Fruit fly (Drosophila melanogaster) whole organism, embryonic: Measurements from ENCODE around the gene Vps13D.

Experiments
- Bdp1 ChIP-seq: fragments of 200-800 bp; sonication (Bioruptor generic); optimal IDR thresholded peaks from 3 replicates; lab custom pipeline; 2016; ENCODE audit warnings: missing biosample characterization, missing genetic modification characterization
- CG10565 ChIP-seq: fragments of 200-800 bp; sonication (Bioruptor generic); optimal IDR thresholded peaks from 3 replicates; lab custom pipeline; 2016; ENCODE audit warnings: missing biosample characterization, mild to moderate bottlenecking, missing genetic modification characterization
- CG11093 ChIP-seq: fragments of 200-800 bp; sonication (Bioruptor generic); IDR thresholded peaks from 3 replicates; pipeline ENCODE4 v1.3.6; 2022; ENCODE audit warnings: missing biosample characterization, missing genetic modification characterization
- CG11560 ChIP-seq: fragments of 200-800 bp; sonication (Bioruptor generic); IDR thresholded peaks from 3 replicates; pipeline ENCODE4 v1.3.6; 2022; ENCODE audit warnings: missing biosample characterization, missing genetic modification characterization
- CG12236 ChIP-seq: fragments of 200-800 bp; sonication (Bioruptor generic); optimal IDR thresholded peaks from 2 replicates; lab custom pipeline; 2016; ENCODE audit warnings: missing biosample characterization, missing genetic modification characterization
- CG13775 ChIP-seq: fragments of 200-800 bp; sonication (Bioruptor generic); optimal IDR thresholded peaks from 3 replicates; lab custom pipeline; 2017; ENCODE audit warnings: missing biosample characterization, mild to moderate bottlenecking, missing genetic modification characterization
- CG13894 ChIP-seq: fragments of 200-800 bp; sonication (Bioruptor generic); optimal IDR thresholded peaks from 3 replicates; lab custom pipeline; 2018; ENCODE audit warnings: missing biosample characterization, mild to moderate bottlenecking, missing genetic modification characterization, moderate library complexity
- CG15011 ChIP-seq: fragments of 200-800 bp; sonication (Bioruptor generic); optimal IDR thresholded peaks from 3 replicates; lab custom pipeline; 2018; ENCODE audit warnings: missing biosample characterization, mild to moderate bottlenecking, missing genetic modification characterization
- CG15601 ChIP-seq: fragments of 200-800 bp; sonication (Bioruptor generic); optimal IDR thresholded peaks from 3 replicates; lab custom pipeline; 2019; ENCODE audit warnings: missing biosample characterization, mild to moderate bottlenecking, missing genetic modification characterization, moderate library complexity
- CG15696 ChIP-seq: fragments of 200-800 bp; sonication (Bioruptor generic); optimal IDR thresholded peaks from 2 replicates; lab custom pipeline; 2019; ENCODE audit warnings: missing biosample characterization, mild to moderate bottlenecking, missing genetic modification characterization, moderate library complexity
- CG17385 ChIP-seq: fragments of 200-800 bp; sonication (Bioruptor generic); optimal IDR thresholded peaks from 3 replicates; lab custom pipeline; 2018; ENCODE audit warnings: missing biosample characterization, mild to moderate bottlenecking, missing genetic modification characterization
- CG2116 ChIP-seq: fragments of 200-800 bp; sonication (Bioruptor generic); optimal IDR thresholded peaks from 3 replicates; lab custom pipeline; 2018; ENCODE audit warnings: missing biosample characterization, mild to moderate bottlenecking, missing genetic modification characterization
- CG2712 ChIP-seq: fragments of 200-800 bp; optimal IDR thresholded peaks from 3 replicates; lab custom pipeline; 2019; ENCODE audit warnings: missing biosample characterization, mild to moderate bottlenecking, missing genetic modification characterization, moderate library complexity
- CG31224 ChIP-seq: fragments of 200-800 bp; sonication (Bioruptor generic); IDR thresholded peaks from 2 replicates; pipeline ENCODE4 v1.3.6; 2022; ENCODE audit warnings: missing biosample characterization, missing genetic modification characterization
- CG3407 ChIP-seq: fragments of 200-800 bp; sonication (Bioruptor generic); optimal IDR thresholded peaks from 2 replicates; lab custom pipeline; 2018; ENCODE audit warnings: missing biosample characterization, mild to moderate bottlenecking, missing genetic modification characterization
- CG4617 ChIP-seq: fragments of 200-800 bp; sonication (Bioruptor generic); optimal IDR thresholded peaks from 3 replicates; lab custom pipeline; 2016; ENCODE audit warnings: missing biosample characterization, missing genetic modification characterization, borderline replicate concordance
- CG6683 ChIP-seq: fragments of 200-800 bp; sonication (Bioruptor generic); optimal IDR thresholded peaks from 2 replicates; lab custom pipeline; 2017; ENCODE audit warnings: missing biosample characterization, mild to moderate bottlenecking, missing genetic modification characterization, missing genetic modification reagents
- CG7372 ChIP-seq: fragments of 200-800 bp; sonication (Bioruptor generic); IDR thresholded peaks from 2 replicates; pipeline ENCODE4 v1.3.6; 2022; ENCODE audit warnings: missing biosample characterization, missing genetic modification characterization
- CG7839 ChIP-seq: fragments of 200-800 bp; sonication (Bioruptor generic); optimal IDR thresholded peaks from 3 replicates; lab custom pipeline; 2018; ENCODE audit warnings: missing biosample characterization, mild to moderate bottlenecking, missing genetic modification characterization, moderate library complexity
- CG7928 ChIP-seq: fragments of 200-800 bp; sonication (Bioruptor generic); optimal IDR thresholded peaks from 2 replicates; lab custom pipeline; 2017; ENCODE audit warnings: missing biosample characterization, mild to moderate bottlenecking, missing genetic modification characterization
- CG7987 ChIP-seq: fragments of 200-800 bp; sonication (Bioruptor generic); optimal IDR thresholded peaks from 2 replicates; lab custom pipeline; 2018; ENCODE audit warnings: missing biosample characterization, mild to moderate bottlenecking, missing genetic modification characterization, moderate library complexity
- Dad ChIP-seq: fragments of 200-800 bp; sonication (Bioruptor generic); optimal IDR thresholded peaks from 3 replicates; lab custom pipeline; 2016; ENCODE audit warnings: missing biosample characterization, missing genetic modification characterization
- Fer1 ChIP-seq: fragments of 200-800 bp; sonication (Bioruptor generic); optimal IDR thresholded peaks from 2 replicates; lab custom pipeline; 2017; ENCODE audit warnings: missing biosample characterization, mild to moderate bottlenecking, missing genetic modification characterization
- HHEX ChIP-seq: fragments of 200-800 bp; sonication (Bioruptor generic); optimal IDR thresholded peaks from 3 replicates; lab custom pipeline; 2017; ENCODE audit warnings: missing biosample characterization, mild to moderate bottlenecking, missing genetic modification characterization, missing genetic modification reagents
- HLH3B ChIP-seq: fragments of 200-800 bp; sonication (Bioruptor generic); IDR thresholded peaks from 2 replicates; pipeline ENCODE4 v1.3.6; 2022; ENCODE audit warnings: missing biosample characterization, missing genetic modification characterization
- HLH54F ChIP-seq: fragments of 200-800 bp; sonication (Bioruptor generic); optimal IDR thresholded peaks from 3 replicates; lab custom pipeline; 2016; ENCODE audit warnings: missing biosample characterization, missing genetic modification characterization
- Hr3 ChIP-seq: fragments of 200-800 bp; sonication (Bioruptor generic); optimal IDR thresholded peaks from 3 replicates; lab custom pipeline; 2016; ENCODE audit warnings: missing biosample characterization, missing genetic modification characterization
- Lim3 ChIP-seq: fragments of 200-800 bp; sonication (Bioruptor generic); IDR thresholded peaks from 2 replicates; pipeline ENCODE4 v1.3.6; 2022; ENCODE audit warnings: missing biosample characterization, missing genetic modification characterization
- Lpt ChIP-seq: fragments of >200 bp; optimal IDR thresholded peaks from 2 replicates; lab custom pipeline; 2018; ENCODE audit warnings: missing biosample characterization, missing genetic modification characterization
- MTF-1 ChIP-seq: fragments of 200-800 bp; sonication (Bioruptor generic); optimal IDR thresholded peaks from 2 replicates; lab custom pipeline; 2018; ENCODE audit warnings: missing biosample characterization, mild to moderate bottlenecking, missing genetic modification characterization, borderline replicate concordance
- NC2β ChIP-seq: fragments of 200-800 bp; sonication (Bioruptor generic); optimal IDR thresholded peaks from 2 replicates; lab custom pipeline; 2016; ENCODE audit warnings: missing biosample characterization, missing genetic modification characterization
- Sox102F ChIP-seq: fragments of 200-800 bp; sonication (Bioruptor generic); optimal IDR thresholded peaks from 2 replicates; lab custom pipeline; 2018; ENCODE audit warnings: missing biosample characterization, mild to moderate bottlenecking, missing genetic modification characterization, moderate library complexity
- Taf1 ChIP-seq: fragments of 200-800 bp; sonication (Bioruptor generic); IDR thresholded peaks from 2 replicates; pipeline ENCODE4 v1.3.6; 2022; ENCODE audit warnings: missing biosample characterization, missing genetic modification characterization
- Xbp1 ChIP-seq: fragments of 200-800 bp; sonication (Bioruptor generic); optimal IDR thresholded peaks from 3 replicates; lab custom pipeline; 2016; ENCODE audit warnings: missing biosample characterization, mild to moderate bottlenecking, missing genetic modification characterization
- Xrp1 ChIP-seq: fragments of 200-800 bp; sonication (Bioruptor generic); IDR thresholded peaks from 2 replicates; pipeline ENCODE4 v1.3.6; 2022; ENCODE audit warnings: missing biosample characterization, missing genetic modification characterization
- YL-1 ChIP-seq: fragments of 200-800 bp; sonication (Bioruptor generic); optimal IDR thresholded peaks from 3 replicates; lab custom pipeline; 2017; ENCODE audit warnings: missing biosample characterization, mild to moderate bottlenecking, missing genetic modification characterization
- btn ChIP-seq: fragments of 200-800 bp; sonication (Bioruptor generic); optimal IDR thresholded peaks from 2 replicates; lab custom pipeline; 2016; ENCODE audit warnings: missing biosample characterization, missing genetic modification characterization
- chinmo ChIP-seq: fragments of 200-800 bp; sonication (Bioruptor generic); IDR thresholded peaks from 4 replicates; pipeline ENCODE4 v1.3.6; 2022; ENCODE audit warnings: missing biosample characterization, missing genetic modification characterization; ENCODE audit not compliant: partially characterized antibody
- crol ChIP-seq: fragments of 200-800 bp; sonication (Bioruptor generic); IDR thresholded peaks from 2 replicates; pipeline ENCODE4 v1.3.6; 2022; ENCODE audit warnings: missing biosample characterization, missing genetic modification characterization
- fd3F ChIP-seq: fragments of 200-800 bp; sonication (Bioruptor generic); optimal IDR thresholded peaks from 2 replicates; lab custom pipeline; 2018; ENCODE audit warnings: missing biosample characterization, mild to moderate bottlenecking, missing genetic modification characterization, moderate library complexity
- grau ChIP-seq: fragments of 200-800 bp; optimal IDR thresholded peaks from 3 replicates; lab custom pipeline; 2019; ENCODE audit warnings: missing biosample characterization, mild to moderate bottlenecking, missing genetic modification characterization, moderate library complexity
- gsb-n ChIP-seq: fragments of 200-800 bp; sonication (Bioruptor generic); optimal IDR thresholded peaks from 3 replicates; lab custom pipeline; 2018; ENCODE audit warnings: missing biosample characterization, mild to moderate bottlenecking, missing genetic modification characterization
- kay ChIP-seq: fragments of 200-800 bp; sonication (Bioruptor generic); optimal IDR thresholded peaks from 2 replicates; lab custom pipeline; 2016; ENCODE audit warnings: missing biosample characterization, missing genetic modification characterization
- klu ChIP-seq: fragments of 200-800 bp; sonication (Bioruptor generic); IDR thresholded peaks from 2 replicates; pipeline ENCODE4 v1.3.6; 2022; ENCODE audit warnings: missing biosample characterization, missing genetic modification characterization
- onecut ChIP-seq: fragments of 200-800 bp; sonication (Bioruptor generic); IDR thresholded peaks from 2 replicates; pipeline ENCODE4 v1.3.6; 2022; ENCODE audit warnings: missing biosample characterization, missing genetic modification characterization
- org-1 ChIP-seq: fragments of 200-800 bp; sonication (Bioruptor generic); optimal IDR thresholded peaks from 2 replicates; lab custom pipeline; 2017; ENCODE audit warnings: missing biosample characterization, missing genetic modification characterization
- peb ChIP-seq: fragments of 200-800 bp; sonication (Bioruptor generic); IDR thresholded peaks from 2 replicates; pipeline ENCODE4 v1.3.6; 2022; ENCODE audit warnings: missing biosample characterization, missing genetic modification characterization
- psq ChIP-seq: fragments of 200-800 bp; sonication (Bioruptor generic); optimal IDR thresholded peaks from 2 replicates; lab custom pipeline; 2017; ENCODE audit warnings: missing biosample characterization, missing genetic modification characterization
- pum ChIP-seq: fragments of 200-800 bp; sonication (Bioruptor generic); optimal IDR thresholded peaks from 2 replicates; lab custom pipeline; 2016; ENCODE audit warnings: missing biosample characterization, missing genetic modification characterization
- run ChIP-seq: fragments of 200-800 bp; sonication (Bioruptor generic); optimal IDR thresholded peaks from 3 replicates; lab custom pipeline; 2018; ENCODE audit warnings: missing biosample characterization, mild to moderate bottlenecking, missing genetic modification characterization
- stc ChIP-seq: fragments of 200-800 bp; sonication (Bioruptor generic); IDR thresholded peaks from 2 replicates; pipeline ENCODE4 v1.3.6; 2022; ENCODE audit warnings: missing biosample characterization, missing genetic modification characterization
- wor ChIP-seq: fragments of 200-800 bp; sonication (Bioruptor generic); IDR thresholded peaks from 2 replicates; pipeline ENCODE4 v1.3.6; 2022; ENCODE audit warnings: missing biosample characterization, missing genetic modification characterization

Vps13D gene

DNA sequence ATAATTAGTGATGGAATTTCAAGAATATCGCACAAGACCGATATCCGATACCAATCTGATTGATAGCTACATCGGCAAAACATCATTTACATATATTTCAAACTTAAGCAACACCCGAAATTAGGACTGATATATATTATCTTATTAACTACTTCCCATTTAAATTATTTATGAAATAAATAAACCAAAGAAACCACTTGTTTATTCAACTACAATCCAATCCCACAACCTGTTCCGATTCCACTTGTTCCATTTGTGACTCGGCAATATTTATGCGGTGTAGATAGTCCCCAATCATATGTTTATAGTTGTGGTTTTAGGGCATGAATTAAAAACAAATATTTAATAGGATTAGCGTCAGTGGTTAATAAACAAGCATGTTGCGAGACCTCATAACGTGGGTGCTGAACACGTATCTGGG is at the start of gene Vps13D, which contains the start of gene CG10973:
Vps13D (plus strand) TSS at position 281 of the 421 bp plus-strand sequence.
CG10973 (minus strand) TSS at position 6 of the 421 bp plus-strand sequence.
- TF ChIP-seq CG31224 (GFP tag; lab: Robert Waterston, UW) (no peak), CG2712 (tag; lab: Kevin White, UChicago) (no peak), CG13894 (tag; lab: Kevin White, UChicago) (no peak), CG12236 (GFP tag; lab: Kevin White, UChicago) (peak; percentile 49), YL-1 (GFP tag; lab: Kevin White, UChicago) (peak; percentile 91), onecut (no peak), fd3F (GFP tag; lab: Kevin White, UChicago) (no peak), Hr3 (peak; percentile 39), CG7987 (GFP tag; lab: Kevin White, UChicago) (peak; percentile 91), Taf1 (no peak), Fer1 (GFP tag; lab: Kevin White, UChicago) (no peak), wor (GFP tag; lab: Robert Waterston, UW) (no peak), btn (GFP tag; lab: Kevin White, UChicago) (no peak), HLH3B (GFP tag; lab: Robert Waterston, UW) (no peak; the same call in 1 of the 2 replicates), org-1 (peak; percentile 36), CG10565 (GFP tag; lab: Kevin White, UChicago) (no peak), Dad (GFP tag; lab: Kevin White, UChicago) (no peak), chinmo (GFP tag; lab: Robert Waterston, UW) (no peak; the same call in 2 of the 4 replicates), Lpt (GFP tag; lab: Kevin White, UChicago) (no peak), peb (GFP tag; lab: Robert Waterston, UW) (no peak; the same call in 1 of the 2 replicates), Xbp1 (GFP tag; lab: Kevin White, UChicago) (no peak), pum (no peak), CG2116 (GFP tag; lab: Kevin White, UChicago) (peak; percentile 86), CG15601 (tag; lab: Kevin White, UChicago) (no peak), MTF-1 (GFP tag; lab: Kevin White, UChicago) (peak; percentile 84), psq (GFP tag; lab: Kevin White, UChicago) (no peak), HHEX (GFP tag; lab: Kevin White, UChicago) (no peak), crol (no peak), stc (GFP tag; lab: Robert Waterston, UW) (peak; percentile 42; the same call in 1 of the 2 replicates), NC2β (GFP tag; lab: Kevin White, UChicago) (peak; percentile 18), Bdp1 (peak; percentile 45), CG17385 (GFP tag; lab: Kevin White, UChicago) (no peak), CG7372 (GFP tag; lab: Robert Waterston, UW) (no peak), CG7839 (no peak), CG11093 (GFP tag; lab: Robert Waterston, UW) (no peak), kay (GFP tag; lab: Kevin White, UChicago) (peak; percentile 1), CG4617 (GFP tag; lab: Kevin White, UChicago) (peak; percentile 70), Xrp1 (GFP tag; lab: Robert Waterston, UW) (peak; percentile 58; the same call in 1 of the 2 replicates), CG15011 (GFP tag; lab: Kevin White, UChicago) (peak; percentile 25), grau (tag; lab: Kevin White, UChicago) (no peak), gsb-n (tag; lab: Kevin White, UChicago) (no peak), CG6683 (GFP tag; lab: Kevin White, UChicago) (no peak), run (tag; lab: Kevin White, UChicago) (peak; percentile 82), CG3407 (GFP tag; lab: Kevin White, UChicago) (peak; percentile 64), CG7928 (GFP tag; lab: Kevin White, UChicago) (peak; percentile 53), klu (no peak), HLH54F (GFP tag; lab: Kevin White, UChicago) (peak; percentile 25), CG15696 (no peak), CG11560 (tag; lab: Robert Waterston, UW) (no peak; the same call in 2 of the 3 replicates), Lim3 (GFP tag; lab: Robert Waterston, UW) (no peak), CG13775 (peak; percentile 61), Sox102F (GFP tag; lab: Kevin White, UChicago) (no peak)
